Worm (Caenorhabditis elegans) whole organism, L1 larva: Measurements from ENCODE around the gene T23E1.3.

Experiments
- ceh-8 ChIP-seq: fragments of 200-800 bp; sonication (Bioruptor generic); optimal IDR thresholded peaks from 2 replicates; lab custom pipeline; 2018; ENCODE audit warnings: mild to moderate bottlenecking, missing genetic modification characterization, moderate library complexity, missing compliant biosample characterization
- ceh-82 ChIP-seq, 3 experiments: fragments of 150-350 bp in 1 of 3; sonication (generic microtip) in 2 of 3; optimal IDR thresholded peaks; 2 replicates each; lab custom pipeline; 2014 to 2017; ENCODE audit warnings: missing biosample characterization in 3 of 3, missing genetic modification characterization in 3 of 3
- ceh-88 ChIP-seq: fragments of 200-800 bp; sonication (Bioruptor generic); IDR thresholded peaks from 2 replicates; pipeline ENCODE4 v1.3.6; 2022; ENCODE audit warnings: missing genetic modification characterization, missing compliant biosample characterization
- dpl-1 ChIP-seq, 3 experiments: fragments of 150-350 bp in 2 of 3; sonication (generic microtip) in 1 of 3; optimal IDR thresholded peaks; 2 replicates each; lab custom pipeline; 2014 to 2017; ENCODE audit warnings: missing biosample characterization in 3 of 3, missing genetic modification characterization in 3 of 3, missing genetic modification reagents in 3 of 3
- dsc-1 ChIP-seq: sonication (generic microtip); optimal IDR thresholded peaks from 2 replicates; lab custom pipeline; 2016; ENCODE audit warnings: mild to moderate bottlenecking, missing genetic modification characterization, missing compliant biosample characterization
- efl-1 ChIP-seq, 4 experiments: fragments of 150-350 bp; optimal IDR thresholded peaks in 3 of 4; peaks in 1 of 4; 1 replicate in 1 of 4; 2 replicates in 3 of 4; lab custom pipeline; 2014; ENCODE audit warnings: missing biosample characterization in 2 of 4, missing genetic modification characterization in 2 of 4, missing genetic modification reagents in 2 of 4
- egl-27 ChIP-seq, 2 experiments: fragments of 150-350 bp in 1 of 2; sonication (generic microtip); optimal IDR thresholded peaks; 3 replicates each; lab custom pipeline; 2017 to 2018; ENCODE audit warnings: missing biosample characterization in 2 of 2, missing genetic modification characterization in 2 of 2, missing genetic modification reagents in 2 of 2
- elt-2 ChIP-seq: sonication (generic microtip); optimal IDR thresholded peaks from 2 replicates; lab custom pipeline; 2016; ENCODE audit warnings: missing genetic modification characterization, mild to moderate bottlenecking, inconsistent platforms, missing compliant biosample characterization, missing genetic modification reagents
- elt-3 ChIP-seq, 6 experiments: fragments of 150-350 bp in 1 of 6; sonication (generic microtip); optimal IDR thresholded peaks; 2 replicates each; lab custom pipeline; 2017 to 2018; ENCODE audit warnings: missing biosample characterization in 6 of 6, missing genetic modification characterization in 6 of 6, inconsistent platforms in 1 of 6
- ets-5 ChIP-seq: fragments of 200-800 bp; sonication (Bioruptor generic); IDR thresholded peaks from 2 replicates; pipeline ENCODE4 v1.3.6; 2022; ENCODE audit warnings: missing genetic modification characterization, missing compliant biosample characterization
- fkh-10 ChIP-seq: sonication (generic microtip); optimal IDR thresholded peaks from 2 replicates; lab custom pipeline; 2017; ENCODE audit warnings: missing biosample characterization, missing genetic modification reagents, missing genetic modification characterization
- hlh-17 ChIP-seq: fragments of 200-800 bp; sonication (Bioruptor generic); optimal IDR thresholded peaks from 2 replicates; lab custom pipeline; 2018; ENCODE audit warnings: missing genetic modification characterization, mild to moderate bottlenecking, missing compliant biosample characterization, moderate library complexity, borderline replicate concordance
- isw-1 ChIP-seq: fragments of 200-800 bp; sonication (Bioruptor generic); IDR thresholded peaks from 2 replicates; pipeline ENCODE4 v1.3.6; 2022; ENCODE audit warnings: missing genetic modification characterization, missing compliant biosample characterization
- lin-13 ChIP-seq: fragments of 150-350 bp; optimal IDR thresholded peaks from 2 replicates; lab custom pipeline; 2014; ENCODE audit warnings: missing biosample characterization, missing genetic modification reagents, missing genetic modification characterization
- lin-14 ChIP-seq: fragments of 200-800 bp; sonication (Bioruptor generic); optimal IDR thresholded peaks from 2 replicates; lab custom pipeline; 2018; ENCODE audit warnings: mild to moderate bottlenecking, missing genetic modification characterization, moderate library complexity, missing compliant biosample characterization
- lin-15B ChIP-seq: fragments of 150-350 bp; sonication (generic microtip); optimal IDR thresholded peaks from 3 replicates; lab custom pipeline; 2014; ENCODE audit warnings: missing biosample characterization, missing genetic modification characterization
- lin-35 ChIP-seq, 2 experiments: fragments of 150-350 bp; optimal IDR thresholded peaks; 2 replicates each; lab custom pipeline; 2014; ENCODE audit warnings: missing biosample characterization in 2 of 2, missing genetic modification characterization in 2 of 2, missing genetic modification reagents in 2 of 2
- lin-39 ChIP-seq: fragments of 150-350 bp; optimal IDR thresholded peaks from 2 replicates; lab custom pipeline; 2014; ENCODE audit warnings: missing biosample characterization, missing genetic modification reagents, missing genetic modification characterization
- lir-3 ChIP-seq: sonication (generic microtip); optimal IDR thresholded peaks from 2 replicates; lab custom pipeline; 2016; ENCODE audit warnings: mild to moderate bottlenecking, missing genetic modification characterization, moderate library complexity, missing compliant biosample characterization; ENCODE audit not compliant: poor library complexity
- lsy-2 ChIP-seq, 2 experiments: fragments of 150-350 bp; optimal IDR thresholded peaks; 2 replicates each; lab custom pipeline; 2014; ENCODE audit warnings: missing biosample characterization in 2 of 2, missing genetic modification characterization in 2 of 2
- mep-1 ChIP-seq: fragments of 150-350 bp; optimal IDR thresholded peaks from 2 replicates; lab custom pipeline; 2014; ENCODE audit warnings: missing biosample characterization, missing genetic modification characterization
- nhr-12 ChIP-seq: sonication (generic microtip); optimal IDR thresholded peaks from 2 replicates; lab custom pipeline; 2017; ENCODE audit warnings: missing biosample characterization, missing genetic modification characterization
- nhr-19 ChIP-seq: fragments of 200-800 bp; sonication (Bioruptor generic); conservative IDR thresholded peaks from 2 replicates; pipeline ENCODE4 v1.3.6; 2022; ENCODE audit warnings: missing genetic modification characterization, missing compliant biosample characterization
- nhr-237 ChIP-seq: fragments of 150-350 bp; optimal IDR thresholded peaks from 2 replicates; lab custom pipeline; 2014; ENCODE audit warnings: missing biosample characterization, missing genetic modification characterization
- nhr-71 ChIP-seq: sonication (generic microtip); optimal IDR thresholded peaks from 2 replicates; lab custom pipeline; 2016; ENCODE audit warnings: mild to moderate bottlenecking, missing genetic modification characterization, moderate library complexity, missing compliant biosample characterization
- nhr-76 ChIP-seq: sonication (generic microtip); optimal IDR thresholded peaks from 2 replicates; lab custom pipeline; 2017; ENCODE audit warnings: missing biosample characterization, missing genetic modification characterization
- snpc-4 ChIP-seq: fragments of 150-350 bp; optimal IDR thresholded peaks from 2 replicates; lab custom pipeline; 2014; ENCODE audit warnings: missing biosample characterization, missing genetic modification characterization
- sox-4 ChIP-seq: sonication (generic microtip); optimal IDR thresholded peaks from 2 replicates; lab custom pipeline; 2016; ENCODE audit warnings: missing genetic modification characterization, missing compliant biosample characterization
- sptf-1 ChIP-seq: fragments of 150-350 bp; optimal IDR thresholded peaks from 2 replicates; lab custom pipeline; 2014; ENCODE audit warnings: missing biosample characterization, missing genetic modification characterization
- tbx-2 ChIP-seq: sonication (generic microtip); optimal IDR thresholded peaks from 2 replicates; lab custom pipeline; 2016; ENCODE audit warnings: missing genetic modification characterization, missing compliant biosample characterization
- unc-30 ChIP-seq: sonication (generic microtip); optimal IDR thresholded peaks from 2 replicates; lab custom pipeline; 2017; ENCODE audit warnings: missing biosample characterization, missing genetic modification characterization
- vab-15 ChIP-seq: sonication (generic microtip); optimal IDR thresholded peaks from 2 replicates; lab custom pipeline; 2017; ENCODE audit warnings: missing genotype, mild to moderate bottlenecking, missing genetic modification characterization, missing compliant biosample characterization
- ztf-11 ChIP-seq, 2 experiments: sonication (generic microtip); optimal IDR thresholded peaks; 2 replicates each; lab custom pipeline; 2016 to 2017; ENCODE audit warnings: missing genetic modification characterization in 2 of 2, missing biosample characterization in 1 of 2, missing compliant biosample characterization in 1 of 2
- ztf-4 ChIP-seq: fragments of 150-350 bp; optimal IDR thresholded peaks from 2 replicates; lab custom pipeline; 2014; ENCODE audit warnings: missing biosample characterization, missing genetic modification characterization

Gene T23E1.3

DNA sequence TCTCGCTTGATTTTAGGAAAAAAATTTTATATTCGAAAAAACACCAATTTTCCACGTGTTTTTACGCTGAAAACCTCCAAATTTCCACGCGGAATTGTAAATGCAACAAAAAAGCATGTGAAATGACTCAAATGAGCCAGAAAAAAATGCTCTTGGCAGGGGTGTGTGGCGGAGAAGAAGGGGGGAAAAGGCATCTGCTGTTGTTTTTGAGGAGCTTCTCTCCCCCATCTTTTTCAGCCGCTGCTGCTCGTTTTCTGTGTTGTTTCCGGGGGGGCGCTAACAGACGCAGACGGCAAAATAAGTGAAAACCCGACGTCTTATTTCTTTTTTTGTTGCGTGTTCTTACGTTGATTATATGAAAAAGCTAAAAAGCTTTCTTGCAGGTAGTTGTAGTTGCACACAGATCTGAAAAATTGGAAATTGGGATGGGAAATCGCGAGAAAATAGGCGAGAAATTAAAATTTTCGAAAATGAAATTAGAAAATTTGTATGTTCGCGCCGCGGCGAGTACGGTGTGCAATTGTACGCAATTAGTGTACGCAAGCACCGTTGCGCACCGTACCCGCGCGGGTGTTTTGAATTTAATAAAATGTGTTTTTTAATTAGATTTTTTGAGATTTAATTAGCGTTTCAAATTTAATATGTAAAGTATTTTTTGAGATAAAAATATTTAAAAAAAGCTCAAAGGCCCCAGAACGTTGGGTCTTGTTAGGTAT is 13.7 kb upstream of the T23E1.3 start:
- TF ChIP-seq efl-1 (optimal IDR thresholded peaks at IDR 0.05; lab: Kevin White, UChicago) (no peak), efl-1 (GFP tag; optimal IDR thresholded peaks at IDR 0.05 in 1 of 2; lab: Kevin White, UChicago) (peak; percentile 21 to 92), ets-5 (GFP tag; lab: Robert Waterston, UW) (no peak), unc-30 (tag; lab: Kevin White, UChicago) (no peak), mep-1 (tag; lab: Kevin White, UChicago) (no peak), hlh-17 (GFP tag; lab: Kevin White, UChicago) (no peak), ceh-82 (tag; optimal IDR thresholded peaks at IDR 0.05; lab: Kevin White, UChicago) (peak in 1 of 3 experiments; percentile 17), lsy-2 (tag; optimal IDR thresholded peaks at IDR 0.05; lab: Kevin White, UChicago) (peak in 1 of 2 experiments; percentile 39), tbx-2 (tag; lab: Kevin White, UChicago) (no peak), vab-15 (tag; lab: Kevin White, UChicago) (no peak), dsc-1 (tag; lab: Kevin White, UChicago) (peak; percentile 9), lir-3 (tag; lab: Kevin White, UChicago) (no peak), ceh-88 (GFP tag; lab: Robert Waterston, UW) (no peak), elt-3 (tag; optimal IDR thresholded peaks at IDR 0.05; lab: Kevin White, UChicago) (no peak), nhr-76 (tag; lab: Kevin White, UChicago) (no peak), lin-14 (GFP tag; lab: Kevin White, UChicago) (peak; percentile 70), nhr-19 (peak; percentile 12; the same call in 1 of the 2 replicates), fkh-10 (GFP tag; lab: Kevin White, UChicago) (no peak), nhr-12 (no peak), dpl-1 (GFP tag; optimal IDR thresholded peaks at IDR 0.05; lab: Kevin White, UChicago) (peak in 1 of 3 experiments; percentile 31), lin-39 (tag; lab: Kevin White, UChicago) (no peak), ztf-4 (tag; lab: Kevin White, UChicago) (no peak), snpc-4 (no peak), ztf-11 (tag; optimal IDR thresholded peaks at IDR 0.05; lab: Kevin White, UChicago) (no peak), lin-13 (no peak), egl-27 (tag; optimal IDR thresholded peaks at IDR 0.05; lab: Kevin White, UChicago) (no peak), sptf-1 (no peak), sox-4 (tag; lab: Kevin White, UChicago) (no peak), lin-15B (tag; lab: Kevin White, UChicago) (no peak), isw-1 (GFP tag; lab: Robert Waterston, UW) (0 out of 2 replicates have a peak, but pooled peaks have one; percentile 2), lin-35 (GFP tag; optimal IDR thresholded peaks at IDR 0.05; lab: Kevin White, UChicago) (peak in 1 of 2 experiments; percentile 24)

DNA sequence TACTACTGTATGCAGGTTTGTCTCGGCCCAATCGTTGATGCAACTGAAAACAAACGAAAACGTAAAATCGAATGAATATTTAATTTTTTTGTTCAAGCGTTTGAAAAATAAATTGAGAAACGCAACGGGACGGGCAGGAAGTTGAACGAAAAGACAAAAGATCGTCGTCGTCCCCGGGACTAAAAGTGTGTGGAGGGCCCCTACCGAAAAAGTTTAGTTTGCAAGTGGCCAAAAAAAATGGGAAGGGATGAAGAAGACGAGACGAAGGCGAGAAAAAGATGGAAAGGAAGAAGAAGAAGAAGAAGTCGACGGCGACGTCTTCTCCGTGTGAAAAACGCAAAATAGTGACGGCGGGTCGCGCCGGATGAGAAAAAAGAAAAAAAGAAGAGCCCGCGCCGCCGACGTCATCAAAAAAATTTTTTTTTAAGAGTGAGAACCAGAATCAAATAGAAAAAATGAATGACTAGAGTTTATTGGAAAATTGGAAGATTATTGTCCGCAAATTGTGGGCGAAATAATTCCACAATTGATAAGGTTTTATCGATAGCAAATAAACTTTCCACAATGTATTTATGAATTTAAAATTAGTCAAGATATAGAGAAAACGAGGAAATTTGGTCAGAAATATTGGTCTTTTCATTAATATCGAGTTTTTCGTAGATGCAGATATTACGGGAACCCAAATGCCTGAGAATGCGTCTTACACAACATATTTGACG is 12.4 kb upstream of the T23E1.3 start, which contains the start of gene mca-3:
Gene mca-3, minus strand, starts transcription at position 51 of the 719 bp plus-strand sequence.
- TF ChIP-seq nhr-71 (peak; percentile 22), efl-1 (optimal IDR thresholded peaks at IDR 0.05; lab: Kevin White, UChicago) (no peak), efl-1 (GFP tag; optimal IDR thresholded peaks at IDR 0.05 in 1 of 2; lab: Kevin White, UChicago) (peak in 1 of 2 experiments; percentile 44), ceh-82 (tag; optimal IDR thresholded peaks at IDR 0.05; lab: Kevin White, UChicago) (peak in 2 of 3 experiments; percentile 2 to 27), nhr-237 (tag; lab: Kevin White, UChicago) (no peak), ceh-8 (GFP tag; lab: Kevin White, UChicago) (peak; percentile 22), lin-15B (tag; lab: Kevin White, UChicago) (no peak), lin-14 (GFP tag; lab: Kevin White, UChicago) (peak; percentile 74), elt-2 (tag; lab: Kevin White, UChicago) (peak; percentile 12), fkh-10 (GFP tag; lab: Kevin White, UChicago) (peak; percentile 19)
- TF ChIP-seq, all 84 proteins: peak for 7
